Worm (Caenorhabditis elegans) whole organism, L3 larva: ENCODE measurements around the gene bli-5.

Experiments used
- egl-27 ChIP-seq: sonication (generic microtip); optimal IDR thresholded peaks from 4 replicates; lab custom pipeline; 2017; ENCODE audit warnings: missing biosample characterization, missing genetic modification reagents, missing genetic modification characterization
- fkh-10 ChIP-seq: sonication (generic microtip); optimal IDR thresholded peaks from 2 replicates; lab custom pipeline; 2017; ENCODE audit warnings: missing biosample characterization, missing genetic modification reagents, missing genetic modification characterization
- fos-1 ChIP-seq: fragments of 150-350 bp; optimal IDR thresholded peaks from 2 replicates; lab custom pipeline; 2014; ENCODE audit warnings: missing biosample characterization, missing genetic modification characterization
- jun-1 ChIP-seq: fragments of 150-350 bp; optimal IDR thresholded peaks from 2 replicates; lab custom pipeline; 2014; ENCODE audit warnings: missing biosample characterization, missing genetic modification reagents, missing genetic modification characterization
- lin-39 ChIP-seq: fragments of 150-350 bp; optimal IDR thresholded peaks from 2 replicates; lab custom pipeline; 2018; ENCODE audit warnings: missing biosample characterization, missing genetic modification reagents, missing genetic modification characterization
- mdl-1 ChIP-seq: fragments of 150-350 bp; optimal IDR thresholded peaks from 2 replicates; lab custom pipeline; 2014; ENCODE audit warnings: missing biosample characterization, missing genetic modification characterization
- nhr-11 ChIP-seq: fragments of 150-350 bp; optimal IDR thresholded peaks from 2 replicates; lab custom pipeline; 2014; ENCODE audit warnings: missing biosample characterization, missing genetic modification characterization
- nhr-237 ChIP-seq: fragments of 150-350 bp; optimal IDR thresholded peaks from 2 replicates; lab custom pipeline; 2014; ENCODE audit warnings: missing biosample characterization, missing genetic modification characterization
- nhr-25 ChIP-seq: sonication (generic microtip); optimal IDR thresholded peaks from 2 replicates; lab custom pipeline; 2017; ENCODE audit warnings: missing biosample characterization, missing genetic modification characterization
- sea-2 ChIP-seq: fragments of 150-350 bp; sonication (generic microtip); optimal IDR thresholded peaks from 4 replicates; lab custom pipeline; 2014; ENCODE audit warnings: missing biosample characterization, missing genetic modification reagents, missing genetic modification characterization
- unc-62 ChIP-seq: fragments of 150-350 bp; sonication (generic microtip); optimal IDR thresholded peaks from 4 replicates; lab custom pipeline; 2014; ENCODE audit warnings: missing biosample characterization, missing genetic modification reagents, missing genetic modification characterization
- ztf-11 ChIP-seq: fragments of 150-350 bp; optimal IDR thresholded peaks from 2 replicates; lab custom pipeline; 2014; ENCODE audit warnings: missing biosample characterization, missing genetic modification characterization

ce11 chrIII:13378242-13378641 is 51.3 kb downstream of the bli-5 start, which contains the start of gene T03F6.10:
- no peak for TF ChIP-seq unc-62 (GFP tag; lab: Kevin White, UChicago)
- TF ChIP-seq jun-1 (tag; lab: Kevin White, UChicago): no peak
- TF ChIP-seq nhr-11: no peak
- no peak for TF ChIP-seq mdl-1 (tag; lab: Kevin White, UChicago)
- no peak for TF ChIP-seq fos-1 (tag; lab: Kevin White, UChicago)
- TF ChIP-seq fkh-10 (GFP tag; lab: Kevin White, UChicago): no peak
- no peak for TF ChIP-seq ztf-11
- no peak for TF ChIP-seq sea-2
- no peak for TF ChIP-seq lin-39 (tag; lab: Kevin White, UChicago)
- no peak for TF ChIP-seq nhr-237 (tag; lab: Kevin White, UChicago)
- TF ChIP-seq nhr-25 (tag; lab: Kevin White, UChicago): no peak
- no peak for TF ChIP-seq egl-27 (tag; lab: Kevin White, UChicago)
